Worm (Caenorhabditis elegans): Measurements from ENCODE around the gene fbxa-171.

- no peak for TF ChIP-seq Y56A3A.18 (GFP tag; IDR thresholded peaks at IDR 0.05)
- no peak for TF ChIP-seq atf-7 (tag; optimal IDR thresholded peaks at IDR 0.05)
- no peak for TF ChIP-seq xnd-1 (tag; optimal IDR thresholded peaks at IDR 0.05)
- no peak for TF ChIP-seq efl-1 (GFP tag; optimal IDR thresholded peaks at IDR 0.05)
- TF ChIP-seq lin-54 (GFP tag; optimal IDR thresholded peaks at IDR 0.05), result no peak
- TF ChIP-seq hrde-1 (tag; optimal IDR thresholded peaks at IDR 0.05; ENCODE audit: borderline replicate concordance), result no peak
- TF ChIP-seq F55B11.4 (tag; optimal IDR thresholded peaks at IDR 0.05; ENCODE audit: borderline replicate concordance, insufficient read depth), result no peak
- TF ChIP-seq athp-1 (tag; optimal IDR thresholded peaks at IDR 0.05), result no peak
- TF ChIP-seq F39B2.1 (GFP tag; IDR thresholded peaks at IDR 0.05), result no peak
- TF ChIP-seq let-526 (GFP tag; IDR thresholded peaks at IDR 0.05), result no peak
- TF ChIP-seq die-1 (tag; optimal IDR thresholded peaks at IDR 0.05), result no peak
Observed at ce11 chrV:17558377-17558776, 7.4 kb downstream of the fbxa-171 start, which contains the start of gene fbxa-174.
